Fruit fly (Drosophila melanogaster) whole organism, embryonic: ENCODE measurements around the gene CG3117.

Source experiments
- CG11723 ChIP-seq: fragments of 200-800 bp; sonication (Bioruptor generic); optimal IDR thresholded peaks from 2 replicates; lab custom pipeline; 2017; ENCODE audit warnings: missing biosample characterization, mild to moderate bottlenecking, missing genetic modification characterization
- CG14860 ChIP-seq: fragments of 200-800 bp; sonication (Bioruptor generic); IDR thresholded peaks from 3 replicates; pipeline ENCODE4 v1.3.6; 2022; ENCODE audit warnings: missing biosample characterization, missing genetic modification characterization; ENCODE audit not compliant: partially characterized antibody
- CG1529 ChIP-seq: fragments of 200-800 bp; sonication (Bioruptor generic); optimal IDR thresholded peaks from 3 replicates; lab custom pipeline; 2018; ENCODE audit warnings: missing biosample characterization, missing genetic modification characterization
- Mes4 ChIP-seq: fragments of 200-800 bp; sonication (Bioruptor generic); optimal IDR thresholded peaks from 2 replicates; lab custom pipeline; 2016; ENCODE audit warnings: missing biosample characterization, missing genetic modification characterization
- cwo ChIP-seq: fragments of 200-800 bp; sonication (Bioruptor generic); optimal IDR thresholded peaks from 3 replicates; lab custom pipeline; 2017; ENCODE audit warnings: missing biosample characterization, missing genetic modification characterization, mild to moderate bottlenecking, moderate library complexity, missing genetic modification reagents
- ftz-f1 ChIP-seq: fragments of 200-800 bp; sonication (Bioruptor generic); optimal IDR thresholded peaks from 2 replicates; lab custom pipeline; 2016; ENCODE audit warnings: missing biosample characterization, missing genetic modification characterization
- schlank ChIP-seq: fragments of 200-800 bp; sonication (Bioruptor generic); optimal IDR thresholded peaks from 2 replicates; lab custom pipeline; 2018; ENCODE audit warnings: missing biosample characterization, mild to moderate bottlenecking, missing genetic modification characterization
- tio ChIP-seq: fragments of 200-800 bp; sonication (Bioruptor generic); optimal IDR thresholded peaks from 2 replicates; lab custom pipeline; 2017; ENCODE audit warnings: missing biosample characterization, missing genetic modification characterization, inconsistent platforms
- tna ChIP-seq: fragments of 200-800 bp; sonication (Bioruptor generic); IDR thresholded peaks from 2 replicates; pipeline ENCODE4 v1.3.6; 2022; ENCODE audit warnings: missing biosample characterization, missing genetic modification characterization; ENCODE audit not compliant: partially characterized antibody

- TF ChIP-seq CG11723 (no peak), CG1529 (GFP tag; lab: Kevin White, UChicago) (no peak), cwo (no peak), tna (GFP tag; lab: Robert Waterston, UW) (no peak), tio (GFP tag; lab: Kevin White, UChicago) (no peak), CG14860 (no peak), Mes4 (GFP tag; lab: Kevin White, UChicago) (no peak), ftz-f1 (GFP tag; lab: Kevin White, UChicago) (no peak), schlank (tag; lab: Kevin White, UChicago) (no peak)
These were observed 47.0 kb downstream of the CG3117 start, which contains the start of gene Syt1 for dm6 chr2L:2799909-2800478.
